Fruit fly (Drosophila melanogaster): ENCODE data around the gene CG33494.
A peak's percentile ranks its signal among the peaks of the same experiment; 100 is the strongest.

DNA sequence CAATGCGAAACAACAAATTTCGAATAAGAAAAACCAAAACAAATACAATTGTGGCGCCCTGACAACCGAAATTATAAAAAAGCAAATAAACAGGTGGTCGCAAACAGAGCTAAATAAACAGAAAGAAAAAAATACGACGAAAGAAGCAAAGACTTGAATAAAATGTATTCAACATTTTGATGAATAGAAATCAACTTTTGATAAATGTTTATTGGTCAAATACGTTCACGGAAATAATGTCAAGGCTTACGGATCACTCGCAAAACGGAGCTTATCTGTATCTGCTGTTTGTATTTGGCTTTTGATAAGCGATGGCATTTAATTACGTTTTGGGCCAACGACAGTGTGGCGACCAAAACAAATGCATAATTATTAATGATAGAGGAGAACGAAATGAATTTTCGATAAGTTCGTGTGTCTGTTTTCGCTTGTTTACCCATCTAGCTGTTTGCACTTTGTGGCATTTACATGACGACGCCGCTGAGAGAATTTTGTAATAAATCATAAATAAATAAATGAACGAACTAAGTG, 41.7 kb downstream of the CG33494 start:
- peak; percentile 78 for TF ChIP-seq BtbVII (GFP tag; optimal IDR thresholded peaks at IDR 0.05)
- TF ChIP-seq CG1602 (GFP tag; optimal IDR thresholded peaks at IDR 0.05): peak; percentile 16
- TF ChIP-seq CG6272 (GFP tag; IDR thresholded peaks at IDR 0.05): no peak
- no peak for TF ChIP-seq Doc2 (GFP tag; IDR thresholded peaks at IDR 0.05)
